Worm (Caenorhabditis elegans) whole organism, L1 larva: ENCODE results near the gene gpd-4.

Experiments
- aly-2 ChIP-seq: fragments of 150-350 bp; optimal IDR thresholded peaks from 2 replicates; lab custom pipeline; 2014; ENCODE audit warnings: missing biosample characterization, missing genetic modification characterization
- ces-1 ChIP-seq: fragments of 150-350 bp; optimal IDR thresholded peaks from 2 replicates; lab custom pipeline; 2014; ENCODE audit warnings: missing biosample characterization, missing genetic modification reagents, missing genetic modification characterization
- elt-3 ChIP-seq, 6 experiments: fragments of 150-350 bp in 1 of 6; sonication (generic microtip); optimal IDR thresholded peaks; 2 replicates each; lab custom pipeline; 2017 to 2018; ENCODE audit warnings: missing biosample characterization in 6 of 6, missing genetic modification characterization in 6 of 6, inconsistent platforms in 1 of 6
- fkh-10 ChIP-seq: sonication (generic microtip); optimal IDR thresholded peaks from 2 replicates; lab custom pipeline; 2017; ENCODE audit warnings: missing biosample characterization, missing genetic modification reagents, missing genetic modification characterization
- lin-39 ChIP-seq: fragments of 150-350 bp; optimal IDR thresholded peaks from 2 replicates; lab custom pipeline; 2014; ENCODE audit warnings: missing biosample characterization, missing genetic modification reagents, missing genetic modification characterization
- nhr-11 ChIP-seq: fragments of 150-350 bp; optimal IDR thresholded peaks from 2 replicates; lab custom pipeline; 2014; ENCODE audit warnings: missing biosample characterization, missing genetic modification characterization
- nhr-90 ChIP-seq: sonication (generic microtip); optimal IDR thresholded peaks from 2 replicates; lab custom pipeline; 2016; ENCODE audit warnings: mild to moderate bottlenecking, missing genetic modification characterization, missing compliant biosample characterization; ENCODE audit not compliant: poor library complexity
- snpc-4 ChIP-seq: fragments of 150-350 bp; optimal IDR thresholded peaks from 2 replicates; lab custom pipeline; 2014; ENCODE audit warnings: missing biosample characterization, missing genetic modification characterization
- sptf-1 ChIP-seq: fragments of 150-350 bp; optimal IDR thresholded peaks from 2 replicates; lab custom pipeline; 2014; ENCODE audit warnings: missing biosample characterization, missing genetic modification characterization
- tbx-2 ChIP-seq: sonication (generic microtip); optimal IDR thresholded peaks from 2 replicates; lab custom pipeline; 2016; ENCODE audit warnings: missing genetic modification characterization, missing compliant biosample characterization
- unc-62 ChIP-seq: fragments of 150-350 bp; optimal IDR thresholded peaks from 2 replicates; lab custom pipeline; 2014; ENCODE audit warnings: missing biosample characterization, missing genetic modification reagents, missing genetic modification characterization
- zip-4 ChIP-seq: fragments of 200-800 bp; sonication (Bioruptor generic); optimal IDR thresholded peaks from 2 replicates; lab custom pipeline; 2018; ENCODE audit warnings: mild to moderate bottlenecking, missing genetic modification characterization, moderate library complexity, missing compliant biosample characterization

DNA sequence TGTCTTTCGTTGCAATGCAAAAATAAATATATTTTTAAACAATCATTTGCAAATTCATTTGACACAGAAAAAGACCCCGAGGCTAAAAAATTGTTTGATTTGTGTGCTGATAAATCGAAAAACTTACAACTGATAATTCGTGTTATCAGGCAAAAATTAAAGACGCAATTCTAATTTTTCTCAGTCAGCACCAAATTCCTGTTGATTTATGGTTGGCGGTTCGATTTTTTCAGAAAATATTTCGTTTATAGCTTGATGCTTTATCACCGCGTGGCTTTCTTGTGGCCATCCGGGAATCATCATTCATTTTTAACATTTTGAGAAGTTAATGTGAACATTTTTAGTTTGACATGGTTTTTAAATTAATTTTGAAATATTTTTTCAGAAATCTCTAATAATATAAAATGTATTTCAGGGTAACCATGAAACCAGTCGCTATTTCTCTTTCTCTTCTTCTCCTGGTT, 31.9 kb upstream of the gpd-4 start, which contains the start of gene asah-2:
- TF ChIP-seq unc-62 (GFP tag; lab: Kevin White, UChicago) = no peak
- no peak for TF ChIP-seq aly-2 (tag; lab: Kevin White, UChicago)
- TF ChIP-seq tbx-2 (tag; lab: Kevin White, UChicago) = no peak
- no peak for TF ChIP-seq sptf-1 (tag; lab: Kevin White, UChicago)
- TF ChIP-seq fkh-10 (GFP tag; lab: Kevin White, UChicago) = no peak
- TF ChIP-seq nhr-90 (tag; lab: Kevin White, UChicago) = peak; percentile 2
- TF ChIP-seq snpc-4 (tag; lab: Kevin White, UChicago) = no peak
- no peak for TF ChIP-seq zip-4 (GFP tag; lab: Kevin White, UChicago)
- no peak for TF ChIP-seq elt-3 (tag; optimal IDR thresholded peaks at IDR 0.05; lab: Kevin White, UChicago)
- no peak for TF ChIP-seq lin-39 (tag; lab: Kevin White, UChicago)
- no peak for TF ChIP-seq nhr-11 (tag; lab: Kevin White, UChicago)
- TF ChIP-seq ces-1 (GFP tag; lab: Kevin White, UChicago) = no peak
